Worm (Caenorhabditis elegans): Measurements from ENCODE around the gene rps-13.
A peak's percentile ranks its signal among the peaks of the same experiment; 100 is the strongest.

Gene rps-13

DNA sequence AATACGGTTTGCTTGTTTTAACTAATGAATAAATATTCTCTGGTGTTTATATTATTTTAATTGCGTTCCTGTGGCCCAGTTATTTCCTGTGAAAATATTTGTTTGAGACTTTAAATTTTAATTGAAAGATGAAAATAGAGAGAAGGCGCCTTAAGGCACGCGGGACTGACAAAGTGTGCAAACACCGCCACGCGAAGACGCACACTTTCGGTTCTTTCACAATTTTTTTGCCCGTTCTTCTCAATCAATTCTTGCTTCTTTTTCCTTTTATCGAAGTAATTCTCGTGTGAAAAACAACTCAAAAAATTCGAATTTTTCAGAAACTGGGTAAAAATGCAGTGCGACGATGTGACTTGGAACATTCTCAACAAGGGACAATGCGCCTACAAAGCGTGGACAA is 4.3 kb upstream of the rps-13 start, which contains the start of gene C16A3.6 (continued):
- TF ChIP-seq ceh-82 (tag; optimal IDR thresholded peaks at IDR 0.05) = no peak
- peak; percentile 75 for TF ChIP-seq hlh-30 (tag; optimal IDR thresholded peaks at IDR 0.05; ENCODE audit: insufficient read depth)
- TF ChIP-seq spr-3 (GFP tag; optimal IDR thresholded peaks at IDR 0.05) = no peak
- TF ChIP-seq nhr-76 (tag; optimal IDR thresholded peaks at IDR 0.05) = no peak
- peak in 1 of 2 experiments; percentile 71 for TF ChIP-seq unc-62 (GFP tag; optimal IDR thresholded peaks at IDR 0.05 in 1 of 2)
- TF ChIP-seq unc-62 (tag; optimal IDR thresholded peaks at IDR 0.05) = no peak
- TF ChIP-seq Y105C5A.15 (GFP tag; IDR thresholded peaks at IDR 0.05) = no peak
- TF ChIP-seq lin-39 (tag; optimal IDR thresholded peaks at IDR 0.05) = no peak
- no peak for TF ChIP-seq dmd-8 (GFP tag; IDR thresholded peaks at IDR 0.05)
- TF ChIP-seq ceh-28 (tag; optimal IDR thresholded peaks at IDR 0.05) = no peak
- no peak for TF ChIP-seq T20F7.1 (GFP tag; optimal IDR thresholded peaks at IDR 0.05)
- TF ChIP-seq F44E2.7 (GFP tag; IDR thresholded peaks at IDR 0.05) = no peak
- no peak for TF ChIP-seq daf-16 (GFP tag; optimal IDR thresholded peaks at IDR 0.05)
- TF ChIP-seq daf-16 (tag; optimal IDR thresholded peaks at IDR 0.05) = peak; percentile 15
- TF ChIP-seq nhr-25 (tag; optimal IDR thresholded peaks at IDR 0.05; ENCODE audit: borderline replicate concordance, insufficient read depth) = no peak
- no peak for TF ChIP-seq snpc-1.2 (GFP tag; IDR thresholded peaks at IDR 0.05)
- no peak for TF ChIP-seq saeg-2 (GFP tag; IDR thresholded peaks at IDR 0.05)
- TF ChIP-seq F37D6.2 (tag; optimal IDR thresholded peaks at IDR 0.05) = no peak
- TF ChIP-seq zip-11 (GFP tag; IDR thresholded peaks at IDR 0.05) = no peak
- TF ChIP-seq hlh-11 (tag; optimal IDR thresholded peaks at IDR 0.05) = no peak
- TF ChIP-seq T26A8.4 (GFP tag; IDR thresholded peaks at IDR 0.05) = 0 out of 2 replicates have a peak, but pooled peaks have one; percentile 31
- no peak for TF ChIP-seq nhr-102 (tag; optimal IDR thresholded peaks at IDR 0.05)
- no peak for TF ChIP-seq lin-15B (tag; optimal IDR thresholded peaks at IDR 0.05)
- no peak for TF ChIP-seq egl-27 (tag; optimal IDR thresholded peaks at IDR 0.05)
- no peak for TF ChIP-seq aly-2 (tag; optimal IDR thresholded peaks at IDR 0.05)
- TF ChIP-seq ama-1 (optimal IDR thresholded peaks at IDR 0.05) = peak; percentile 32
- no peak for TF ChIP-seq ceh-32 (tag; optimal IDR thresholded peaks at IDR 0.05; ENCODE audit: poor library complexity)
- no peak for TF ChIP-seq lin-13 (GFP tag; optimal IDR thresholded peaks at IDR 0.05)
- TF ChIP-seq nhr-10 (tag; optimal IDR thresholded peaks at IDR 0.05) = no peak
- no peak for TF ChIP-seq ceh-62 (tag; optimal IDR thresholded peaks at IDR 0.05)
- TF ChIP-seq tag-97 (GFP tag; IDR thresholded peaks at IDR 0.05) = no peak
- no peak for TF ChIP-seq attf-4 (tag; optimal IDR thresholded peaks at IDR 0.05)
- TF ChIP-seq snpc-4 (tag; optimal IDR thresholded peaks at IDR 0.05) = no peak
- no peak for TF ChIP-seq Y75B8A.6 (GFP tag; IDR thresholded peaks at IDR 0.05)
- no peak for TF ChIP-seq nhr-237 (tag; optimal IDR thresholded peaks at IDR 0.05)
- TF ChIP-seq R02D3.7 (tag; optimal IDR thresholded peaks at IDR 0.05) = no peak
- TF ChIP-seq set-16 (GFP tag; IDR thresholded peaks at IDR 0.05) = no peak
- TF ChIP-seq madf-5 (GFP tag; IDR thresholded peaks at IDR 0.05) = no peak
- peak; percentile 4 for TF ChIP-seq dve-1 (tag; optimal IDR thresholded peaks at IDR 0.05; ENCODE audit: insufficient read depth)
- TF ChIP-seq sdz-12 (GFP tag; optimal IDR thresholded peaks at IDR 0.05) = no peak
- no peak for TF ChIP-seq duxl-1 (tag; optimal IDR thresholded peaks at IDR 0.05; ENCODE audit: poor library complexity)
- peak; percentile 22 for TF ChIP-seq mep-1 (tag; optimal IDR thresholded peaks at IDR 0.05)
- TF ChIP-seq lin-38 (GFP tag; IDR thresholded peaks at IDR 0.05) = peak; percentile 66
- no peak for TF ChIP-seq nhr-111 (GFP tag; optimal IDR thresholded peaks at IDR 0.05)
- no peak for TF ChIP-seq mxl-2 (GFP tag; conservative IDR thresholded peaks at IDR 0.05)
- no peak for TF ChIP-seq pqm-1 (tag; optimal IDR thresholded peaks at IDR 0.05)
- TF ChIP-seq madf-9 (GFP tag; conservative IDR thresholded peaks at IDR 0.05) = no peak
- 0 out of 2 replicates have a peak, but pooled peaks have one; percentile 23 for TF ChIP-seq daf-19 (GFP tag; conservative IDR thresholded peaks at IDR 0.05)
- TF ChIP-seq lin-1 (GFP tag; IDR thresholded peaks at IDR 0.05) = no peak
- TF ChIP-seq hif-1 (tag; optimal IDR thresholded peaks at IDR 0.05) = no peak
- no peak for TF ChIP-seq nhr-77 (tag; optimal IDR thresholded peaks at IDR 0.05)
- TF ChIP-seq F49E8.2 (tag; optimal IDR thresholded peaks at IDR 0.05; ENCODE audit: borderline replicate concordance) = no peak
- TF ChIP-seq dmd-6 (GFP tag; IDR thresholded peaks at IDR 0.05) = no peak
